Worm (Caenorhabditis elegans) whole organism, young adult: ENCODE measurements around the gene W03D2.9.

Experiments used
- B0261.1 ChIP-seq: sonication (generic microtip); optimal IDR thresholded peaks from 2 replicates; lab custom pipeline; 2016; ENCODE audit warnings: mild to moderate bottlenecking, missing genetic modification characterization, moderate library complexity, missing compliant biosample characterization
- B0336.3 ChIP-seq: fragments of 200-800 bp; sonication (Bioruptor generic); IDR thresholded peaks from 2 replicates; pipeline ENCODE4 v1.3.6; 2022; ENCODE audit warnings: missing genetic modification characterization, missing compliant biosample characterization
- F33H1.4 ChIP-seq: fragments of 200-800 bp; sonication (Bioruptor generic); IDR thresholded peaks from 2 replicates; pipeline ENCODE4 v1.3.6; 2022; ENCODE audit warnings: missing genetic modification reagents, missing genetic modification characterization, missing compliant biosample characterization
- F37B4.10 ChIP-seq: fragments of 200-800 bp; sonication (Bioruptor generic); IDR thresholded peaks from 2 replicates; pipeline ENCODE4 v1.3.6; 2022; ENCODE audit warnings: missing genetic modification characterization, missing compliant biosample characterization
- F49E8.2 ChIP-seq: sonication (generic microtip); optimal IDR thresholded peaks from 3 replicates; lab custom pipeline; 2017; ENCODE audit warnings: missing genetic modification characterization, mild to moderate bottlenecking, missing compliant biosample characterization, antibody characterized with exemption, moderate library complexity; ENCODE audit not compliant: insufficient read depth
- F52B5.7 ChIP-seq: sonication (generic microtip); optimal IDR thresholded peaks from 2 replicates; lab custom pipeline; 2016; ENCODE audit warnings: mild to moderate bottlenecking, missing genetic modification characterization, missing compliant biosample characterization
- F57C9.4 ChIP-seq: sonication (generic microtip); optimal IDR thresholded peaks from 2 replicates; lab custom pipeline; 2017; ENCODE audit warnings: mild to moderate bottlenecking, missing genetic modification characterization, missing compliant biosample characterization
- K12H6.12 ChIP-seq: fragments of 200-800 bp; sonication (Bioruptor generic); optimal IDR thresholded peaks from 2 replicates; lab custom pipeline; 2018; ENCODE audit warnings: mild to moderate bottlenecking, missing genetic modification characterization, missing compliant biosample characterization
- Y53F4B.3 ChIP-seq: fragments of 200-800 bp; sonication (Bioruptor generic); IDR thresholded peaks from 2 replicates; pipeline ENCODE4 v1.3.6; 2022; ENCODE audit warnings: missing genetic modification reagents, missing genetic modification characterization, missing compliant biosample characterization
- Y53G8AR.9 ChIP-seq: fragments of 200-800 bp; sonication (Bioruptor generic); conservative IDR thresholded peaks from 2 replicates; pipeline ENCODE4 v1.3.6; 2022; ENCODE audit warnings: missing genetic modification reagents, missing genetic modification characterization, missing compliant biosample characterization
- Y56A3A.18 ChIP-seq: fragments of 200-800 bp; sonication (Bioruptor generic); IDR thresholded peaks from 2 replicates; pipeline ENCODE4 v1.3.6; 2022; ENCODE audit warnings: missing genetic modification reagents, missing genetic modification characterization, missing compliant biosample characterization
- akir-1 ChIP-seq: fragments of 200-800 bp; sonication (Bioruptor generic); optimal IDR thresholded peaks from 2 replicates; lab custom pipeline; 2018; ENCODE audit warnings: mild to moderate bottlenecking, missing genetic modification characterization, moderate library complexity, missing compliant biosample characterization
- aptf-3 ChIP-seq: fragments of 200-800 bp; sonication (Bioruptor generic); IDR thresholded peaks from 2 replicates; pipeline ENCODE4 v1.3.6; 2022; ENCODE audit warnings: missing genetic modification characterization, missing compliant biosample characterization
- athp-1 ChIP-seq: sonication (generic microtip); optimal IDR thresholded peaks from 2 replicates; lab custom pipeline; 2017; ENCODE audit warnings: mild to moderate bottlenecking, missing genetic modification characterization, missing compliant biosample characterization
- attf-6 ChIP-seq: fragments of 200-800 bp; sonication (Bioruptor generic); IDR thresholded peaks from 2 replicates; pipeline ENCODE4 v1.3.6; 2022; ENCODE audit warnings: missing genetic modification reagents, missing genetic modification characterization, missing compliant biosample characterization
- bed-2 ChIP-seq: fragments of 200-800 bp; sonication (Bioruptor generic); IDR thresholded peaks from 2 replicates; pipeline ENCODE4 v1.3.6; 2022; ENCODE audit warnings: missing genetic modification reagents, missing genetic modification characterization, missing compliant biosample characterization
- cebp-2 ChIP-seq: fragments of 200-800 bp; sonication (Bioruptor generic); IDR thresholded peaks from 2 replicates; pipeline ENCODE4 v1.3.6; 2022; ENCODE audit warnings: missing genetic modification characterization, missing compliant biosample characterization
- ceh-100 ChIP-seq: fragments of 200-800 bp; sonication (Bioruptor generic); IDR thresholded peaks from 2 replicates; pipeline ENCODE4 v1.3.6; 2022; ENCODE audit warnings: missing genetic modification reagents, missing genetic modification characterization, missing compliant biosample characterization
- ceh-27 ChIP-seq: fragments of 200-800 bp; sonication (Bioruptor generic); optimal IDR thresholded peaks from 2 replicates; lab custom pipeline; 2018; ENCODE audit warnings: mild to moderate bottlenecking, missing genetic modification characterization, moderate library complexity, missing compliant biosample characterization
- ceh-58 ChIP-seq: fragments of 200-800 bp; sonication (Bioruptor generic); IDR thresholded peaks from 2 replicates; pipeline ENCODE4 v1.3.6; 2022; ENCODE audit warnings: missing genetic modification characterization, missing compliant biosample characterization
- ceh-91 ChIP-seq: fragments of 200-800 bp; sonication (Bioruptor generic); IDR thresholded peaks from 2 replicates; pipeline ENCODE4 v1.3.6; 2022; ENCODE audit warnings: missing genetic modification reagents, missing genetic modification characterization, missing compliant biosample characterization
- dox-1 ChIP-seq: fragments of 200-800 bp; sonication (Bioruptor generic); IDR thresholded peaks from 2 replicates; pipeline ENCODE4 v1.3.6; 2022; ENCODE audit warnings: missing genetic modification reagents, missing genetic modification characterization, missing compliant biosample characterization
- dpff-1 ChIP-seq: sonication (generic microtip); optimal IDR thresholded peaks from 2 replicates; lab custom pipeline; 2017; ENCODE audit warnings: mild to moderate bottlenecking, missing genetic modification characterization, missing compliant biosample characterization
- egl-18 ChIP-seq: fragments of 200-800 bp; sonication (Bioruptor generic); IDR thresholded peaks from 2 replicates; pipeline ENCODE4 v1.3.6; 2022; ENCODE audit warnings: missing genetic modification reagents, missing genetic modification characterization, missing compliant biosample characterization
- hlh-12 ChIP-seq: sonication (generic microtip); optimal IDR thresholded peaks from 2 replicates; lab custom pipeline; 2016; ENCODE audit warnings: missing genetic modification characterization, missing compliant biosample characterization
- hmg-20 ChIP-seq: fragments of 200-800 bp; sonication (Bioruptor generic); IDR thresholded peaks from 2 replicates; pipeline ENCODE4 v1.3.6; 2022; ENCODE audit warnings: missing genetic modification reagents, missing genetic modification characterization, missing compliant biosample characterization
- hsf-1 ChIP-seq: fragments of 200-800 bp; sonication (Bioruptor generic); IDR thresholded peaks from 2 replicates; pipeline ENCODE4 v1.3.6; 2022; ENCODE audit warnings: missing genetic modification reagents, missing genetic modification characterization, missing compliant biosample characterization
- let-607 ChIP-seq, 2 experiments: fragments of 200-800 bp in 1 of 2; sonication (Bioruptor generic) in 1 of 2; sonication (generic microtip) in 1 of 2; optimal IDR thresholded peaks; 2 replicates each; lab custom pipeline; 2016 to 2018; ENCODE audit warnings: mild to moderate bottlenecking in 2 of 2, missing compliant biosample characterization in 2 of 2, missing genetic modification characterization in 2 of 2, moderate library complexity in 2 of 2, missing genotype in 1 of 2
- lin-40 ChIP-seq: sonication (generic microtip); optimal IDR thresholded peaks from 2 replicates; lab custom pipeline; 2016; ENCODE audit warnings: missing genetic modification characterization, mild to moderate bottlenecking, missing compliant biosample characterization, missing genotype, missing genetic modification reagents
- lsl-1 ChIP-seq: fragments of 200-800 bp; sonication (Bioruptor generic); optimal IDR thresholded peaks from 2 replicates; lab custom pipeline; 2018; ENCODE audit warnings: mild to moderate bottlenecking, missing genetic modification characterization, moderate library complexity, missing compliant biosample characterization
- nfya-1 ChIP-seq: sonication (generic microtip); optimal IDR thresholded peaks from 2 replicates; lab custom pipeline; 2017; ENCODE audit warnings: antibody characterized with exemption, missing compliant biosample characterization, missing genetic modification characterization, borderline replicate concordance; ENCODE audit not compliant: insufficient read depth
- nfya-2 ChIP-seq: fragments of 200-800 bp; sonication (Bioruptor generic); IDR thresholded peaks from 2 replicates; pipeline ENCODE4 v1.3.6; 2022; ENCODE audit warnings: missing genetic modification reagents, missing genetic modification characterization, missing compliant biosample characterization
- nfyb-1 ChIP-seq: fragments of 200-800 bp; sonication (Bioruptor generic); IDR thresholded peaks from 2 replicates; pipeline ENCODE4 v1.3.6; 2022; ENCODE audit warnings: missing genetic modification reagents, missing genetic modification characterization, missing compliant biosample characterization
- nhr-179 ChIP-seq: sonication (generic microtip); optimal IDR thresholded peaks from 2 replicates; lab custom pipeline; 2016; ENCODE audit warnings: mild to moderate bottlenecking, missing genetic modification characterization, missing compliant biosample characterization
- nhr-27 ChIP-seq: fragments of 200-800 bp; sonication (Bioruptor generic); optimal IDR thresholded peaks from 2 replicates; lab custom pipeline; 2018; ENCODE audit warnings: mild to moderate bottlenecking, missing genetic modification characterization, moderate library complexity, missing compliant biosample characterization
- rpc-1 ChIP-seq, 2 experiments: fragments of 150-350 bp in 1 of 2; sonication (generic microtip) in 1 of 2; optimal IDR thresholded peaks; 2 replicates each; lab custom pipeline; 2014 to 2018; ENCODE audit warnings: missing biosample characterization in 1 of 2, missing genetic modification characterization in 1 of 2, missing genetic modification reagents in 1 of 2, missing genotype in 1 of 2
- snpc-1.3 ChIP-seq: sonication (generic microtip); optimal IDR thresholded peaks from 2 replicates; lab custom pipeline; 2017; ENCODE audit warnings: missing genetic modification characterization, mild to moderate bottlenecking, missing compliant biosample characterization, antibody characterized with exemption, moderate library complexity, missing genotype, missing genetic modification reagents; ENCODE audit not compliant: insufficient read depth
- snpc-3.4 ChIP-seq: sonication (generic microtip); optimal IDR thresholded peaks from 2 replicates; lab custom pipeline; 2017; ENCODE audit warnings: missing genetic modification characterization, mild to moderate bottlenecking, missing compliant biosample characterization, antibody characterized with exemption, moderate library complexity, missing genotype, missing genetic modification reagents
- tbp1 ChIP-seq: fragments of 200-800 bp; sonication (Bioruptor generic); optimal IDR thresholded peaks from 2 replicates; lab custom pipeline; 2018; ENCODE audit warnings: mild to moderate bottlenecking, missing genetic modification characterization, missing compliant biosample characterization
- unc-130 ChIP-seq: sonication (generic microtip); optimal IDR thresholded peaks from 2 replicates; lab custom pipeline; 2016; ENCODE audit warnings: missing genetic modification reagents, missing genetic modification characterization, missing compliant biosample characterization
- xnd-1 ChIP-seq: sonication (generic microtip); optimal IDR thresholded peaks from 2 replicates; lab custom pipeline; 2016; ENCODE audit warnings: missing genotype, missing genetic modification reagents, missing genetic modification characterization, missing compliant biosample characterization
- zim-3 ChIP-seq: sonication (generic microtip); optimal IDR thresholded peaks from 2 replicates; lab custom pipeline; 2017; ENCODE audit warnings: mild to moderate bottlenecking, missing genetic modification characterization, moderate library complexity, missing compliant biosample characterization
- ztf-18 ChIP-seq: sonication (generic microtip); optimal IDR thresholded peaks from 2 replicates; lab custom pipeline; 2016; ENCODE audit warnings: missing genotype, mild to moderate bottlenecking, missing genetic modification characterization, missing compliant biosample characterization
- ztf-26 ChIP-seq: sonication (generic microtip); optimal IDR thresholded peaks from 2 replicates; lab custom pipeline; 2017; ENCODE audit warnings: missing genetic modification characterization, missing compliant biosample characterization
- ztf-28 ChIP-seq: fragments of 200-800 bp; sonication (Bioruptor generic); IDR thresholded peaks from 2 replicates; pipeline ENCODE4 v1.3.6; 2022; ENCODE audit warnings: missing genetic modification reagents, missing genetic modification characterization, missing compliant biosample characterization
- ztf-6 ChIP-seq: fragments of 200-800 bp; sonication (Bioruptor generic); IDR thresholded peaks from 2 replicates; pipeline ENCODE4 v1.3.6; 2022; ENCODE audit warnings: missing genetic modification reagents, missing genetic modification characterization, missing compliant biosample characterization

Gene W03D2.9

ce11 chrIV:4024159-4025004 is 50.1 kb downstream of the W03D2.9 start (continued):
- TF ChIP-seq snpc-1.3 (tag; lab: Kevin White, UChicago): no peak
- no peak for TF ChIP-seq ceh-91 (GFP tag; lab: Robert Waterston, UW)
- no peak for TF ChIP-seq ceh-100 (GFP tag; lab: Robert Waterston, UW)
- TF ChIP-seq hlh-12 (tag; lab: Kevin White, UChicago): no peak
- TF ChIP-seq tbp1 (GFP tag; lab: Kevin White, UChicago): peak; percentile 40
- TF ChIP-seq let-607 (tag; optimal IDR thresholded peaks at IDR 0.05; lab: Kevin White, UChicago): peak in 1 of 2 experiments; percentile 5
- TF ChIP-seq bed-2: no peak
- peak; percentile 52 for TF ChIP-seq nfyb-1 (GFP tag; lab: Robert Waterston, UW)
- no peak for TF ChIP-seq attf-6
- peak; percentile 77 for TF ChIP-seq lin-40 (tag; lab: Kevin White, UChicago)
- TF ChIP-seq nfya-1 (tag; lab: Kevin White, UChicago): no peak
- no peak for TF ChIP-seq Y53F4B.3 (GFP tag; lab: Robert Waterston, UW)
- no peak for TF ChIP-seq F33H1.4 (GFP tag; lab: Robert Waterston, UW)
- no peak for TF ChIP-seq aptf-3
- no peak for TF ChIP-seq athp-1
- TF ChIP-seq zim-3: no peak
- no peak for TF ChIP-seq nhr-179 (tag; lab: Kevin White, UChicago)
- no peak for TF ChIP-seq F57C9.4 (tag; lab: Kevin White, UChicago)
- TF ChIP-seq F49E8.2 (tag; lab: Kevin White, UChicago): no peak
- TF ChIP-seq Y53G8AR.9 (GFP tag; lab: Robert Waterston, UW): no peak
- TF ChIP-seq ceh-27 (GFP tag; lab: Kevin White, UChicago): peak; percentile 65
- no peak for TF ChIP-seq rpc-1 (optimal IDR thresholded peaks at IDR 0.05; lab: Kevin White, UChicago)
- no peak for TF ChIP-seq rpc-1 (tag; optimal IDR thresholded peaks at IDR 0.05; lab: Kevin White, UChicago)
- no peak for TF ChIP-seq nfya-2 (GFP tag; lab: Robert Waterston, UW)
- TF ChIP-seq ztf-6 (GFP tag; lab: Robert Waterston, UW): peak; percentile 9; the same call in 1 of the 2 replicates
- peak; percentile 48; the same call in 1 of the 2 replicates for TF ChIP-seq B0336.3 (GFP tag; lab: Robert Waterston, UW)
- TF ChIP-seq egl-18 (GFP tag; lab: Robert Waterston, UW): no peak
- peak; percentile 64 for TF ChIP-seq dox-1 (GFP tag; lab: Robert Waterston, UW)
- TF ChIP-seq ztf-28 (GFP tag; lab: Robert Waterston, UW): no peak
- no peak for TF ChIP-seq lsl-1 (GFP tag; lab: Kevin White, UChicago)
- no peak for TF ChIP-seq unc-130 (GFP tag; lab: Kevin White, UChicago)
- no peak for TF ChIP-seq cebp-2 (GFP tag; lab: Robert Waterston, UW)
- no peak for TF ChIP-seq xnd-1 (tag; lab: Kevin White, UChicago)
- peak; percentile 6 for TF ChIP-seq F52B5.7 (tag; lab: Kevin White, UChicago)
- TF ChIP-seq akir-1: no peak
- no peak for TF ChIP-seq B0261.1 (tag; lab: Kevin White, UChicago)
- no peak for TF ChIP-seq dpff-1
- TF ChIP-seq nhr-27 (tag; lab: Kevin White, UChicago): no peak
- TF ChIP-seq ztf-26 (tag; lab: Kevin White, UChicago): peak; percentile 65
- no peak for TF ChIP-seq ztf-18
- TF ChIP-seq F37B4.10 (GFP tag; lab: Robert Waterston, UW): no peak
- no peak for TF ChIP-seq hmg-20 (GFP tag; lab: Robert Waterston, UW)
- no peak for TF ChIP-seq Y56A3A.18 (GFP tag; lab: Robert Waterston, UW)
- TF ChIP-seq hsf-1: no peak
- TF ChIP-seq snpc-3.4 (tag; lab: Kevin White, UChicago): no peak
- TF ChIP-seq K12H6.12 (tag; lab: Kevin White, UChicago): peak; percentile 51
- no peak for TF ChIP-seq ceh-58 (GFP tag; lab: Robert Waterston, UW)
